Fruit fly (Drosophila melanogaster) whole organism, pupa: ENCODE results near the gene CG42818.
A peak's percentile ranks its signal among the peaks of the same experiment; 100 is the strongest.

Experiments used
- CG10348 ChIP-seq: fragments of 200-800 bp; sonication (Bioruptor generic); IDR thresholded peaks from 2 replicates; pipeline ENCODE4 v1.3.6; 2022; ENCODE audit warnings: missing biosample characterization, missing genetic modification characterization
- CG12605 ChIP-seq: fragments of 200-800 bp; sonication (Bioruptor generic); IDR thresholded peaks from 2 replicates; pipeline ENCODE4 v1.3.6; 2022; ENCODE audit warnings: missing biosample characterization, missing genetic modification characterization
- CG13204 ChIP-seq: fragments of 200-800 bp; sonication (Bioruptor generic); optimal IDR thresholded peaks from 2 replicates; lab custom pipeline; 2018; ENCODE audit warnings: missing biosample characterization, mild to moderate bottlenecking, missing genetic modification characterization, moderate library complexity
- CG14655 ChIP-seq: fragments of 200-800 bp; sonication (Bioruptor generic); optimal IDR thresholded peaks from 3 replicates; lab custom pipeline; 2017; ENCODE audit warnings: mild to moderate bottlenecking, missing biosample characterization, missing genetic modification reagents, missing genetic modification characterization
- CG15710 ChIP-seq: fragments of 200-800 bp; sonication (Bioruptor generic); optimal IDR thresholded peaks from 2 replicates; lab custom pipeline; 2018; ENCODE audit warnings: missing biosample characterization, mild to moderate bottlenecking, missing genetic modification characterization, moderate library complexity
- CG17806 ChIP-seq: fragments of 200-800 bp; sonication (Bioruptor generic); optimal IDR thresholded peaks from 2 replicates; lab custom pipeline; 2018; ENCODE audit warnings: missing biosample characterization, mild to moderate bottlenecking, missing genetic modification characterization, moderate library complexity
- CG32121 ChIP-seq: fragments of 200-800 bp; sonication (Bioruptor generic); IDR thresholded peaks from 2 replicates; pipeline ENCODE4 v1.3.6; 2022; ENCODE audit warnings: missing biosample characterization, missing genetic modification characterization
- CG34367 ChIP-seq: fragments of 200-800 bp; sonication (Bioruptor generic); optimal IDR thresholded peaks from 2 replicates; lab custom pipeline; 2018; ENCODE audit warnings: missing biosample characterization, mild to moderate bottlenecking, missing genetic modification characterization
- CG4496 ChIP-seq: fragments of 200-800 bp; sonication (Bioruptor generic); IDR thresholded peaks from 3 replicates; pipeline ENCODE4 v1.3.6; 2022; ENCODE audit warnings: missing biosample characterization, missing genetic modification characterization
- CG8159 ChIP-seq: fragments of 200-800 bp; sonication (Bioruptor generic); optimal IDR thresholded peaks from 3 replicates; lab custom pipeline; 2018; ENCODE audit warnings: missing biosample characterization, mild to moderate bottlenecking, missing genetic modification characterization, moderate library complexity
- CG8301 ChIP-seq: fragments of 200-800 bp; sonication (Bioruptor generic); optimal IDR thresholded peaks from 2 replicates; lab custom pipeline; 2018; ENCODE audit warnings: missing biosample characterization, mild to moderate bottlenecking, missing genetic modification characterization
- CG9948 ChIP-seq: fragments of 200-800 bp; sonication (Bioruptor generic); optimal IDR thresholded peaks from 2 replicates; lab custom pipeline; 2018; ENCODE audit warnings: missing biosample characterization, mild to moderate bottlenecking, missing genetic modification characterization, moderate library complexity
- D1 ChIP-seq: fragments of 200-800 bp; sonication (Bioruptor generic); optimal IDR thresholded peaks from 2 replicates; lab custom pipeline; 2018; ENCODE audit warnings: missing biosample characterization, mild to moderate bottlenecking, missing genetic modification characterization, moderate library complexity
- EcR ChIP-seq: fragments of 200-800 bp; sonication (Bioruptor generic); optimal IDR thresholded peaks from 3 replicates; lab custom pipeline; 2019; ENCODE audit warnings: missing biosample characterization, missing genetic modification characterization, mild to moderate bottlenecking, moderate library complexity, missing genetic modification reagents
- Ets98B ChIP-seq: fragments of 200-800 bp; sonication (Bioruptor generic); IDR thresholded peaks from 2 replicates; pipeline ENCODE4 v1.3.6; 2022; ENCODE audit warnings: missing biosample characterization, missing genetic modification characterization
- Pif1A ChIP-seq: fragments of 200-800 bp; sonication (Bioruptor generic); optimal IDR thresholded peaks from 3 replicates; lab custom pipeline; 2016; ENCODE audit warnings: missing biosample characterization, missing genetic modification characterization
- Pif1B ChIP-seq: fragments of 200-800 bp; sonication (Bioruptor generic); optimal IDR thresholded peaks from 3 replicates; lab custom pipeline; 2016; ENCODE audit warnings: missing biosample characterization, missing genetic modification characterization
- Snoo ChIP-seq: fragments of 200-800 bp; sonication (Bioruptor generic); optimal IDR thresholded peaks from 3 replicates; lab custom pipeline; 2017; ENCODE audit warnings: missing biosample characterization, mild to moderate bottlenecking, missing genetic modification characterization, inconsistent platforms
- fd96Ca ChIP-seq: fragments of 200-800 bp; sonication (Bioruptor generic); IDR thresholded peaks from 3 replicates; pipeline ENCODE4 v1.3.6; 2022; ENCODE audit warnings: missing biosample characterization, missing genetic modification characterization
- gl ChIP-seq: fragments of 200-800 bp; sonication (Bioruptor generic); optimal IDR thresholded peaks from 2 replicates; lab custom pipeline; 2018; ENCODE audit warnings: missing biosample characterization, mild to moderate bottlenecking, missing genetic modification characterization
- rn ChIP-seq: fragments of 200-800 bp; sonication (Bioruptor generic); IDR thresholded peaks from 2 replicates; pipeline ENCODE4 v1.3.6; 2022; ENCODE audit warnings: missing biosample characterization, missing genetic modification characterization

Gene CG42818

DNA sequence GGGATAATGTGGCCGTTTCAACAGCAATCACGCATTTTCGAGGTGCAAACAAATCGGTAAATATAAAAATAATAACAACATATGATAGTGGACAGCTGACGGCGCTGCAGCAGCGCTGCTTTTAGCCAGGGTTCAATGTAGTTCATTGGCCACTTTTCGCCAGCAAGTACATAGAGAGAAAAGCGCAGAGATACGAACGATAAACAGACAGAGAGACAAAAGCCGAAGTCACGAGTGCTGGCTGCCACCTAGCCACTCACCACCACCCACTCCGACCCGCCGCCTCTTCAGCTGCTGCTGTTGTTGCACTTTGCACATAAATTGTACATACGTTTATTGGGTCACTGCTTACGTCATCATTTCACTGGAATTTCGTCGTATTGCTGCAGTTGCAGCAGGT, 41.1 kb downstream of the CG42818 start:
- 0 out of 2 replicates have a peak, but pooled peaks have one; percentile 22 for TF ChIP-seq CG12605
- TF ChIP-seq fd96Ca (GFP tag; lab: Robert Waterston, UW): peak; percentile 50; the same call in 1 of the 3 replicates
- TF ChIP-seq CG8159 (tag; lab: Kevin White, UChicago): no peak
- no peak for TF ChIP-seq gl (tag; lab: Kevin White, UChicago)
- no peak for TF ChIP-seq CG9948 (tag; lab: Kevin White, UChicago)
- TF ChIP-seq EcR (GFP tag; lab: Kevin White, UChicago): peak; percentile 79
- TF ChIP-seq Snoo (tag; lab: Kevin White, UChicago): no peak
- peak; percentile 36; the same call in 1 of the 2 replicates for TF ChIP-seq CG32121 (GFP tag; lab: Robert Waterston, UW)
- TF ChIP-seq CG4496 (GFP tag; lab: Robert Waterston, UW): no peak
- no peak for TF ChIP-seq CG17806 (tag; lab: Kevin White, UChicago)

DNA sequence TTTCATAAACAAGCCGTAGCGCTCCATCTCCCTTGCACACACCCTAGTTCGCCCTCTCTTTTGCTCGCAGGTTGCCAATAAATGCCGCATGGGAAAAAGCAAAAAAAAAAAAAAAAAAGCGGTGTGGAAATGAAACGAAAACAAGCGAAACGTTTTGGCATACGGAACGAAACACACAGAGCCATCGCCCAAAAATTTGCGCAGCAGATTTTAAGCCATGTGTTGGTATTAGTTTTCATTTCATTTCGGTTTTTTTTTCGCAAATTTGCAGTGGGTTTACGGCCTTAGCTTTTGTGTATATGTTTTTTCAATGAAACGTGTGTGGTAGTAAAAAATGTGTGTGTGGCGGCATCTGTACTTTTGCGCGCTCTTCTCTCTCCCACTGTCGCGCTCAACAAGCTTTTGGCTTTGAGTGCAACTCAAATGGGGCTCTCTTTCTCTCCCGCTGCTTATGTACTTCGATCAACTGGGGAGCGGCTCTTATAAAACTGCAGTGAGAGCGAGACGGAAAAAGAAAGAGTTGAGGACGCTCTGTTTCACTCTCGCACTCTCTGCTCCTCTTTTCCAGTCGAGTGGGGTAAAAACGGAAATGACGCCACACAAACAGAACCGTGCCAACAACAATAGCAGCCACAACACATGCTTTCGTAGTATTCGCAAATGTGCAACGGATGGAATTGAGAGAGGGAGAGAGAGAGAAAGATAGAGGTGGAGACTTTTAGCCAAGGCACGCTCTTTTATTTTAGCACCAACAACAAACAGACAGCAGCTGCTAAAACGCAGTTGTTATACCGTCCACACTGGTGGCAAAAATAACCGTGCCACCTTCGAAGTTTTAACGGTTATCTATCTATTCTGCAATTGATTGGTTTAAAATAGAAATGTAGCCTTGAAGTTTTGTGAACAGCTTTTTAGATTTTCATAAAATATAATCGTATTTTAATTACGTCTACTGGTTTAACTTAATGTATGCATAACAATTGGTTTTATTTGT, 42.9 kb downstream of the CG42818 start:
- TF ChIP-seq CG4496 (GFP tag; lab: Robert Waterston, UW) (no peak), CG15710 (peak; percentile 52), CG10348 (GFP tag; lab: Robert Waterston, UW) (no peak), CG9948 (tag; lab: Kevin White, UChicago) (peak; percentile 33), EcR (GFP tag; lab: Kevin White, UChicago) (peak; percentile 60), gl (tag; lab: Kevin White, UChicago) (peak; percentile 30), CG34367 (peak; percentile 38), CG32121 (GFP tag; lab: Robert Waterston, UW) (no peak), CG8301 (tag; lab: Kevin White, UChicago) (peak; percentile 65), Pif1B (GFP tag; lab: Kevin White, UChicago) (peak; percentile 45), CG12605 (no peak), Ets98B (GFP tag; lab: Robert Waterston, UW) (no peak), CG17806 (tag; lab: Kevin White, UChicago) (peak; percentile 34), CG8159 (tag; lab: Kevin White, UChicago) (peak; percentile 65), Pif1A (GFP tag; lab: Kevin White, UChicago) (peak; percentile 65), CG14655 (GFP tag; lab: Kevin White, UChicago) (peak; percentile 64), CG13204 (GFP tag; lab: Kevin White, UChicago) (peak; percentile 68), rn (GFP tag; lab: Robert Waterston, UW) (no peak), fd96Ca (GFP tag; lab: Robert Waterston, UW) (no peak), D1 (tag; lab: Kevin White, UChicago) (peak; percentile 48), Snoo (tag; lab: Kevin White, UChicago) (peak; percentile 70)
- TF ChIP-seq, all 21 proteins: peak for 14

DNA sequence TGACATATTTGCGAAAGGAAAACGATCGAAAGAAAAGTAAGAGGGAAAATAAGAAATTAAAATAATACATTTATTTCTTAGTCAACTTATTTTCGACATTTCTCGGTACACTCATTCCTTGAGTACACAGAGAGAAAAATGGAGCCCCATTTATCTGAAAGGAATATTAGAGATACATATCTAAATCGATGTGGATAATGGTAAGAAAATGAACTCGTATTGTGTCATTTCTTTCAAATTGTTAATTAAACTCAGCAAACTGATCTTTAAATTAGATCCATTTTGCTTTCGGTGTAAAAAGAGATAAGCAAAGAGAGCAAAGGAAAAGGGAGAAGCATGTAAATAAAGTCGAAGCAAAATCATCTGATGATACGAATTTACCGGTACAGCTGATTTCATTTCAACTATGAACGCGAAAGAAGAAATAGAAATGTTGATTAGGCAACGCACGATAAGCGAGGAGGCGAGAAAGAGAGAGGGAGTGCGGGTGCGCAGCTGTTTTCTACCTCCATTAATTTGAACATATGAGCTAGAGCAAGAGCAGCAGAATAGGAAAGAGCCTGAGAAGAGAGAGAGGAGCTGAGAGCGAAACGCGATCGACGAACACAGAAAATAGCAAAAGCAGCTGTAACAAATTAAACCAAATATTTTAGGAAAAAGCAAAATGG, 44.1 kb downstream of the CG42818 start:
- TF ChIP-seq Pif1A (GFP tag; lab: Kevin White, UChicago) (peak; percentile 77), CG34367 (peak; percentile 83), rn (GFP tag; lab: Robert Waterston, UW) (no peak), D1 (tag; lab: Kevin White, UChicago) (peak; percentile 22), CG15710 (peak; percentile 84), CG17806 (tag; lab: Kevin White, UChicago) (peak; percentile 92), Snoo (tag; lab: Kevin White, UChicago) (peak; percentile 86), gl (tag; lab: Kevin White, UChicago) (peak; percentile 70), CG8159 (tag; lab: Kevin White, UChicago) (peak; percentile 90), CG4496 (GFP tag; lab: Robert Waterston, UW) (no peak), Pif1B (GFP tag; lab: Kevin White, UChicago) (peak; percentile 87), EcR (GFP tag; lab: Kevin White, UChicago) (no peak), CG8301 (tag; lab: Kevin White, UChicago) (peak; percentile 83), CG10348 (GFP tag; lab: Robert Waterston, UW) (no peak), CG12605 (no peak), CG14655 (GFP tag; lab: Kevin White, UChicago) (peak; percentile 86), CG13204 (GFP tag; lab: Kevin White, UChicago) (peak; percentile 39), CG32121 (GFP tag; lab: Robert Waterston, UW) (no peak), Ets98B (GFP tag; lab: Robert Waterston, UW) (no peak), fd96Ca (GFP tag; lab: Robert Waterston, UW) (no peak), CG9948 (tag; lab: Kevin White, UChicago) (peak; percentile 87)
- TF ChIP-seq, all 21 proteins: peak for 13

DNA sequence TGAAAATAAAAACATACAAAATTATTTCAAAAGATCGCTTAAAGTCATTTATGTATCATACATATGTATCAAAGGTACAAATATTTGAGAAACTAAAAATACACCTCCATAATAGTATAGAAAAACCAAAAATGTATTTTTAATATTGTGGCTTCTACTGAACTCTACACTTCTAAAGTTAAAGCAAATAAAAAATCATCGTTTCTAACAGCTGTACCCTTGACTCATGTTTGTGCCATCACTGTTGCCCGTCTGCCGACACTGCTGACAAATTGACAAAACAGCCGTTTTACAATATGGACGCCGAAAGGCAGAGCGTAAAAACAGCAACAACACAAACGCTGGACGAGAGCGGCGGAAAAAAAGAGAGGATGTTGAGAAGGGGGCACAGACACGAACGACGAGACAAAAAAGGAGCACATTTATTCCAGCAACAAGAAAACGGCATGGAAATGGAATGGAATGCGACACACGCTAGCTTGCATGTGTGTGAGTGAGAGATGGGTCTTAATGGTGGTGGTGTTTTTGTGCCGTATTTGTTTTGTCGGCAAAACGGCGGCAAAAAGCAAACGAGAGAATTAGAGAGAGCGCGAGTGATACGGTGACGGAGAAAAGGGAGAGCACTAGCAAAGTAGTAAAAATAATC, 44.7 kb downstream of the CG42818 start:
- TF ChIP-seq CG8159 (tag; lab: Kevin White, UChicago) (peak; percentile 80), Snoo (tag; lab: Kevin White, UChicago) (peak; percentile 49), CG9948 (tag; lab: Kevin White, UChicago) (peak; percentile 74), rn (GFP tag; lab: Robert Waterston, UW) (no peak), CG17806 (tag; lab: Kevin White, UChicago) (peak; percentile 75), EcR (GFP tag; lab: Kevin White, UChicago) (peak; percentile 57), Pif1B (GFP tag; lab: Kevin White, UChicago) (peak; percentile 79), CG12605 (no peak), Ets98B (GFP tag; lab: Robert Waterston, UW) (no peak), CG13204 (GFP tag; lab: Kevin White, UChicago) (peak; percentile 71), CG34367 (peak; percentile 60), CG8301 (tag; lab: Kevin White, UChicago) (peak; percentile 79), CG15710 (peak; percentile 62), Pif1A (GFP tag; lab: Kevin White, UChicago) (peak; percentile 83), CG14655 (GFP tag; lab: Kevin White, UChicago) (peak; percentile 81), CG32121 (GFP tag; lab: Robert Waterston, UW) (no peak), gl (tag; lab: Kevin White, UChicago) (peak; percentile 76)
